Fruit fly (Drosophila melanogaster) whole organism, embryonic: Measurements from ENCODE around the gene CG13385.

ENCODE experiments used
- B-H1 ChIP-seq: fragments of 200-800 bp; sonication (Bioruptor generic); IDR thresholded peaks from 3 replicates; pipeline ENCODE4 v1.3.6; 2022; ENCODE audit warnings: missing biosample characterization, missing genetic modification characterization
- Blimp-1 ChIP-seq: fragments of 200-800 bp; sonication (Bioruptor generic); optimal IDR thresholded peaks from 3 replicates; lab custom pipeline; 2018; ENCODE audit warnings: missing biosample characterization, missing genetic modification characterization, mild to moderate bottlenecking, moderate library complexity, missing genetic modification reagents
- BtbVII ChIP-seq: fragments of 200-800 bp; sonication (Bioruptor generic); optimal IDR thresholded peaks from 3 replicates; lab custom pipeline; 2017; ENCODE audit warnings: missing biosample characterization, mild to moderate bottlenecking, missing genetic modification characterization
- CG10274 ChIP-seq: fragments of 200-800 bp; sonication (Bioruptor generic); optimal IDR thresholded peaks from 3 replicates; lab custom pipeline; 2017; ENCODE audit warnings: missing biosample characterization, mild to moderate bottlenecking, missing genetic modification characterization
- CG11398 ChIP-seq: fragments of 200-800 bp; sonication (Bioruptor generic); optimal IDR thresholded peaks from 2 replicates; lab custom pipeline; 2016; ENCODE audit warnings: missing biosample characterization, missing genetic modification characterization
- CG12236 ChIP-seq: fragments of 200-800 bp; sonication (Bioruptor generic); optimal IDR thresholded peaks from 2 replicates; lab custom pipeline; 2016; ENCODE audit warnings: missing biosample characterization, missing genetic modification characterization
- CG13775 ChIP-seq: fragments of 200-800 bp; sonication (Bioruptor generic); optimal IDR thresholded peaks from 3 replicates; lab custom pipeline; 2017; ENCODE audit warnings: missing biosample characterization, mild to moderate bottlenecking, missing genetic modification characterization
- CG13894 ChIP-seq: fragments of 200-800 bp; sonication (Bioruptor generic); optimal IDR thresholded peaks from 3 replicates; lab custom pipeline; 2018; ENCODE audit warnings: missing biosample characterization, mild to moderate bottlenecking, missing genetic modification characterization, moderate library complexity
- CG14710 ChIP-seq: fragments of 200-800 bp; sonication (Bioruptor generic); optimal IDR thresholded peaks from 3 replicates; lab custom pipeline; 2019; ENCODE audit warnings: missing biosample characterization, mild to moderate bottlenecking, missing genetic modification characterization, moderate library complexity
- CG16863 ChIP-seq: fragments of 200-800 bp; sonication (Bioruptor generic); optimal IDR thresholded peaks from 3 replicates; lab custom pipeline; 2016; ENCODE audit warnings: missing biosample characterization, missing genetic modification characterization
- CG17829 ChIP-seq: fragments of 200-800 bp; optimal IDR thresholded peaks from 2 replicates; lab custom pipeline; 2019; ENCODE audit warnings: missing biosample characterization, mild to moderate bottlenecking, missing genetic modification characterization, moderate library complexity
- CG2712 ChIP-seq: fragments of 200-800 bp; optimal IDR thresholded peaks from 3 replicates; lab custom pipeline; 2019; ENCODE audit warnings: missing biosample characterization, mild to moderate bottlenecking, missing genetic modification characterization, moderate library complexity
- CG30431 ChIP-seq: fragments of 200-800 bp; sonication (Bioruptor generic); optimal IDR thresholded peaks from 2 replicates; lab custom pipeline; 2017; ENCODE audit warnings: missing biosample characterization, missing genetic modification characterization
- CG3163 ChIP-seq: fragments of 200-800 bp; sonication (Bioruptor generic); optimal IDR thresholded peaks from 3 replicates; lab custom pipeline; 2016; ENCODE audit warnings: missing biosample characterization, missing genetic modification characterization
- CG3847 ChIP-seq: fragments of 200-800 bp; sonication (Bioruptor generic); IDR thresholded peaks from 2 replicates; pipeline ENCODE4 v1.3.6; 2022; ENCODE audit warnings: missing biosample characterization, missing genetic modification characterization
- CG6654 ChIP-seq: fragments of 200-800 bp; sonication (Bioruptor generic); optimal IDR thresholded peaks from 2 replicates; lab custom pipeline; 2017; ENCODE audit warnings: missing biosample characterization, mild to moderate bottlenecking, missing genetic modification characterization
- CG6683 ChIP-seq: fragments of 200-800 bp; sonication (Bioruptor generic); optimal IDR thresholded peaks from 2 replicates; lab custom pipeline; 2017; ENCODE audit warnings: missing biosample characterization, mild to moderate bottlenecking, missing genetic modification characterization, missing genetic modification reagents
- CG8089 ChIP-seq: fragments of 200-800 bp; sonication (Bioruptor generic); optimal IDR thresholded peaks from 3 replicates; lab custom pipeline; 2016; ENCODE audit warnings: missing biosample characterization, missing genetic modification characterization
- CG8281 ChIP-seq: fragments of 200-800 bp; sonication (Bioruptor generic); optimal IDR thresholded peaks from 2 replicates; lab custom pipeline; 2018; ENCODE audit warnings: missing biosample characterization, mild to moderate bottlenecking, missing genetic modification characterization, moderate library complexity
- CG8944 ChIP-seq: fragments of 200-800 bp; sonication (Bioruptor generic); optimal IDR thresholded peaks from 3 replicates; lab custom pipeline; 2016; ENCODE audit warnings: missing biosample characterization, missing genetic modification characterization
- CG9817 ChIP-seq: fragments of 200-800 bp; sonication (Bioruptor generic); optimal IDR thresholded peaks from 2 replicates; lab custom pipeline; 2018; ENCODE audit warnings: missing biosample characterization, mild to moderate bottlenecking, missing genetic modification characterization, moderate library complexity
- Dfd ChIP-seq, 2 experiments: fragments of >200 bp; optimal IDR thresholded peaks; 2 replicates each; lab custom pipeline; 2017; ENCODE audit warnings: missing biosample characterization in 2 of 2, missing genetic modification characterization in 2 of 2
- Dip3 ChIP-seq: fragments of 200-800 bp; sonication (Bioruptor generic); optimal IDR thresholded peaks from 3 replicates; lab custom pipeline; 2016; ENCODE audit warnings: missing biosample characterization, missing genetic modification characterization
- Dp ChIP-seq: fragments of 200-800 bp; sonication (Bioruptor generic); optimal IDR thresholded peaks from 2 replicates; lab custom pipeline; 2018; ENCODE audit warnings: missing biosample characterization, mild to moderate bottlenecking, missing genetic modification characterization, moderate library complexity
- Dref ChIP-seq: fragments of 200-800 bp; sonication (Bioruptor generic); IDR thresholded peaks from 2 replicates; pipeline ENCODE4 v1.3.6; 2022; ENCODE audit warnings: missing biosample characterization, missing genetic modification characterization
- Drgx ChIP-seq: fragments of 200-800 bp; sonication (Bioruptor generic); IDR thresholded peaks from 2 replicates; pipeline ENCODE4 v1.3.6; 2022; ENCODE audit warnings: missing biosample characterization, missing genetic modification characterization
- E2f2 ChIP-seq: fragments of 200-800 bp; sonication (Bioruptor generic); IDR thresholded peaks from 2 replicates; pipeline ENCODE4 v1.3.6; 2022; ENCODE audit warnings: missing biosample characterization, missing genetic modification characterization
- Gsc ChIP-seq: fragments of 200-800 bp; sonication (Bioruptor generic); IDR thresholded peaks from 2 replicates; pipeline ENCODE4 v1.3.6; 2022; ENCODE audit warnings: missing biosample characterization, missing genetic modification characterization
- HmgD ChIP-seq: fragments of 200-800 bp; sonication (Bioruptor generic); optimal IDR thresholded peaks from 3 replicates; lab custom pipeline; 2016; ENCODE audit warnings: missing biosample characterization, missing genetic modification characterization
- NC2β ChIP-seq: fragments of 200-800 bp; sonication (Bioruptor generic); optimal IDR thresholded peaks from 2 replicates; lab custom pipeline; 2016; ENCODE audit warnings: missing biosample characterization, missing genetic modification characterization
- Nf-YC ChIP-seq: fragments of 200-800 bp; optimal IDR thresholded peaks from 3 replicates; lab custom pipeline; 2019; ENCODE audit warnings: missing biosample characterization, mild to moderate bottlenecking, missing genetic modification characterization, moderate library complexity
- Opbp ChIP-seq: fragments of 200-800 bp; sonication (Bioruptor generic); IDR thresholded peaks from 3 replicates; pipeline ENCODE4 v1.3.6; 2022; ENCODE audit warnings: missing biosample characterization, missing genetic modification characterization; ENCODE audit not compliant: partially characterized antibody
- Stat92E ChIP-seq, 3 experiments: fragments of >200 bp in 2 of 3; fragments of 200-800 bp in 1 of 3; sonication (Bioruptor generic) in 1 of 3; optimal IDR thresholded peaks; 2 replicates each; lab custom pipeline; 2017 to 2019; ENCODE audit warnings: missing biosample characterization in 3 of 3, missing genetic modification characterization in 3 of 3, mild to moderate bottlenecking in 1 of 3, moderate library complexity in 1 of 3
- cato ChIP-seq: fragments of 200-800 bp; sonication (Bioruptor generic); optimal IDR thresholded peaks from 2 replicates; lab custom pipeline; 2016; ENCODE audit warnings: missing biosample characterization, missing genetic modification characterization, borderline replicate concordance
- ci ChIP-seq: fragments of 200-800 bp; sonication (Bioruptor generic); IDR thresholded peaks from 3 replicates; pipeline ENCODE4 v1.3.6; 2022; ENCODE audit warnings: missing biosample characterization, missing genetic modification characterization
- crp ChIP-seq, 2 experiments: fragments of 200-800 bp; sonication (Bioruptor generic); optimal IDR thresholded peaks; 2 replicates in 1 of 2; 3 replicates in 1 of 2; lab custom pipeline; 2017; ENCODE audit warnings: missing biosample characterization in 2 of 2, missing genetic modification characterization in 2 of 2, mild to moderate bottlenecking in 1 of 2, moderate library complexity in 1 of 2
- en ChIP-seq: fragments of 200-800 bp; sonication (Bioruptor generic); optimal IDR thresholded peaks from 2 replicates; lab custom pipeline; 2016; ENCODE audit warnings: missing biosample characterization, missing genetic modification characterization
- fd102C ChIP-seq: fragments of 200-800 bp; sonication (Bioruptor generic); optimal IDR thresholded peaks from 2 replicates; lab custom pipeline; 2018; ENCODE audit warnings: missing biosample characterization, mild to moderate bottlenecking, missing genetic modification characterization, moderate library complexity
- fu2 ChIP-seq: fragments of 200-800 bp; sonication (Bioruptor generic); optimal IDR thresholded peaks from 2 replicates; lab custom pipeline; 2016; ENCODE audit warnings: missing biosample characterization, missing genetic modification characterization
- gcm ChIP-seq: fragments of 200-800 bp; sonication (Bioruptor generic); optimal IDR thresholded peaks from 2 replicates; lab custom pipeline; 2019; ENCODE audit warnings: missing biosample characterization, mild to moderate bottlenecking, missing genetic modification characterization, moderate library complexity
- grau ChIP-seq: fragments of 200-800 bp; optimal IDR thresholded peaks from 3 replicates; lab custom pipeline; 2019; ENCODE audit warnings: missing biosample characterization, mild to moderate bottlenecking, missing genetic modification characterization, moderate library complexity
- jigr1 ChIP-seq: fragments of 200-800 bp; sonication (Bioruptor generic); IDR thresholded peaks from 3 replicates; pipeline ENCODE4 v1.3.6; 2022; ENCODE audit warnings: missing biosample characterization, missing genetic modification characterization
- klu ChIP-seq: fragments of 200-800 bp; sonication (Bioruptor generic); IDR thresholded peaks from 2 replicates; pipeline ENCODE4 v1.3.6; 2022; ENCODE audit warnings: missing biosample characterization, missing genetic modification characterization
- nerfin-1 ChIP-seq: fragments of 200-800 bp; sonication (Bioruptor generic); optimal IDR thresholded peaks from 3 replicates; lab custom pipeline; 2019; ENCODE audit warnings: missing biosample characterization, mild to moderate bottlenecking, missing genetic modification characterization, moderate library complexity
- pita ChIP-seq: fragments of 200-800 bp; sonication (Bioruptor generic); optimal IDR thresholded peaks from 2 replicates; lab custom pipeline; 2017; ENCODE audit warnings: missing biosample characterization, mild to moderate bottlenecking, missing genetic modification characterization
- ro ChIP-seq: fragments of 200-800 bp; sonication (Bioruptor generic); IDR thresholded peaks from 2 replicates; pipeline ENCODE4 v1.3.6; 2022; ENCODE audit warnings: missing biosample characterization, missing genetic modification characterization
- sens ChIP-seq: fragments of 200-800 bp; sonication (Bioruptor generic); peaks from one replicate; lab custom pipeline; 2016; ENCODE audit warnings: missing biosample characterization, missing genetic modification characterization
- zen2 ChIP-seq: fragments of 200-800 bp; sonication (Bioruptor generic); IDR thresholded peaks from 3 replicates; pipeline ENCODE4 v1.3.6; 2022; ENCODE audit warnings: missing biosample characterization, missing genetic modification characterization; ENCODE audit not compliant: partially characterized antibody

CG13385 gene

DNA sequence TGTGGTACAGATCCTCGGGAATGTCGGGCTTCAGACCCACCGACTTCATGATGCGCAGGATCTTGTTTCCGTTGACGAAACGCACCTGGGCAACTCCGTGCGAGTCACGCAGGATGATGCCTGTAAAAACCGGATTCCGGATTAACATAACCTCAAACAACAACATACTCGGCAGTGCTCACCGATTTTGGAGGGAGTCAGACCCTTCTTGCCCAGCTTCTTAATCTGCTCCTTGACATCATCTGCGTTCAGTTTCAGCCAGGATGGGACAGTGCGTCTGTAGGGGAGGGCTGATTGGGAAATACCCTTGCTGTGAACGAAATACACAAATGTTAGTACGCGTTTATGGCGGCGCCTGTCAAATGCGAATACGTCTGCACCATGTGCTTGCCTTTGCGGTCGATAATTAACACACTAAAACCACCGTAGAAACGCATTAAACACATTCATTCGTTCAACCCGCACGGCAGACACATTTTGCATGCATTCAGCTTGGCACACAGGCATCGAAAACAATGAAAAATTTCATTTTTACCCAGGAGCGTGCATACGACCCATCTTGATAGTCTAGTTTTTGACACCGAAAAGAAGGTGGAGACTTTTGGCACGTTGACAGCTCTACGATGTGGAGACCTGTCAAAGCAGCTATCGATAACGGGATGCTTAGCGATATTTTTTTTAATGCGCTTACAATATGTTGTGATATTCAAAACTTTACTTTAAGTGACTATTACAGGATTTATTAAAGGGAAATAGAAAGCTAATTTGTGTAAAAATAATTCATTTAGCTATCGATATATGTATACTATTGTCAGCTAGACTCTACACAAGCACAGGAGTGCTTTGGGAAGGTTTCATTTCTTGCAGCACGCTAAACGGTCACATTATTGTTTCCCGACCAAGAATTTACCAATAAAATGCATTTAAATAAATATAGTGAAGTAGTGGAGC lies 32.2 kb upstream of the CG13385 start, which contains the start of the genes RpS13 and CSN8 (continued):
- peak; percentile 34 for TF ChIP-seq Dp
- TF ChIP-seq NC2β, result peak; percentile 43
- TF ChIP-seq cato (GFP tag; lab: Kevin White, UChicago), result no peak
- peak; percentile 75 for TF ChIP-seq Dref (GFP tag; lab: Robert Waterston, UW)
- peak; percentile 87; the same call in 2 of the 3 replicates for TF ChIP-seq zen2 (GFP tag; lab: Robert Waterston, UW)
- no peak for TF ChIP-seq fd102C
- peak; percentile 33 for TF ChIP-seq CG2712 (tag; lab: Kevin White, UChicago)
- TF ChIP-seq sens (GFP tag; lab: Kevin White, UChicago), result peak; percentile 82
- no peak for TF ChIP-seq Gsc (GFP tag; lab: Robert Waterston, UW)
- 0 out of 3 replicates have a peak, but pooled peaks have one; percentile 15 for TF ChIP-seq ci (GFP tag; lab: Robert Waterston, UW)
- TF ChIP-seq crp (GFP tag; optimal IDR thresholded peaks at IDR 0.05; lab: Kevin White, UChicago), result no peak
- no peak for TF ChIP-seq HmgD (GFP tag; lab: Kevin White, UChicago)
- TF ChIP-seq CG10274, result no peak
- peak; percentile 75 for TF ChIP-seq CG14710 (tag; lab: Kevin White, UChicago)
- TF ChIP-seq Stat92E (GFP tag; optimal IDR thresholded peaks at IDR 0.05; lab: Kevin White, UChicago), result no peak
- 0 out of 2 replicates have a peak, but pooled peaks have one; percentile 7 for TF ChIP-seq CG3847 (GFP tag; lab: Robert Waterston, UW)
- TF ChIP-seq CG8944, result no peak
- peak; percentile 7 for TF ChIP-seq Dip3 (GFP tag; lab: Kevin White, UChicago)
- TF ChIP-seq CG3163 (GFP tag; lab: Kevin White, UChicago), result no peak
- TF ChIP-seq CG6654 (GFP tag; lab: Kevin White, UChicago), result no peak
- TF ChIP-seq CG16863 (GFP tag; lab: Kevin White, UChicago), result no peak
- peak; percentile 39 for TF ChIP-seq nerfin-1
- TF ChIP-seq CG11398, result no peak
- TF ChIP-seq CG13894 (tag; lab: Kevin White, UChicago), result peak; percentile 47
- no peak for TF ChIP-seq klu
- no peak for TF ChIP-seq ro (GFP tag; lab: Robert Waterston, UW)
- TF ChIP-seq B-H1 (GFP tag; lab: Robert Waterston, UW), result no peak
- TF ChIP-seq CG8089 (GFP tag; lab: Kevin White, UChicago), result no peak
- TF ChIP-seq CG17829, result peak; percentile 60
- TF ChIP-seq CG12236 (GFP tag; lab: Kevin White, UChicago), result no peak
- no peak for TF ChIP-seq CG8281 (tag; lab: Kevin White, UChicago)
- no peak for TF ChIP-seq CG6683 (GFP tag; lab: Kevin White, UChicago)
- TF ChIP-seq BtbVII (GFP tag; lab: Kevin White, UChicago), result no peak
- TF ChIP-seq fu2, result no peak
- TF ChIP-seq grau (tag; lab: Kevin White, UChicago), result peak; percentile 7
- TF ChIP-seq pita (GFP tag; lab: Kevin White, UChicago), result no peak
- peak; percentile 16; the same call in 1 of the 2 replicates for TF ChIP-seq Drgx (GFP tag; lab: Robert Waterston, UW)
- TF ChIP-seq CG13775 (GFP tag; lab: Kevin White, UChicago), result peak; percentile 27
- no peak for TF ChIP-seq jigr1 (GFP tag; lab: Robert Waterston, UW)
- TF ChIP-seq Nf-YC (tag; lab: Kevin White, UChicago), result peak; percentile 60
- peak; percentile 39 for TF ChIP-seq E2f2 (GFP tag; lab: Robert Waterston, UW)
- TF ChIP-seq Blimp-1, result no peak
- no peak for TF ChIP-seq CG30431 (GFP tag; lab: Kevin White, UChicago)
- peak; percentile 87 for TF ChIP-seq Opbp (GFP tag; lab: Robert Waterston, UW)
- TF ChIP-seq gcm (GFP tag; lab: Kevin White, UChicago), result peak; percentile 3
- no peak for TF ChIP-seq Dfd (GFP tag; optimal IDR thresholded peaks at IDR 0.05; lab: Kevin White, UChicago)
- no peak for TF ChIP-seq CG9817
- no peak for TF ChIP-seq en
